Worm (Caenorhabditis elegans): Measurements from ENCODE around the gene F32D1.11.
"Not testable (repeated sequence)": the region's sequence is repeated elsewhere in the genome, so short reads cannot be mapped to it uniquely, and the experiment has no call there.

ce11 chrV:4334209-4334608, 32.1 kb downstream of the F32D1.11 start:
- TF ChIP-seq mes-4 (tag; optimal IDR thresholded peaks at IDR 0.05); ama-1 (optimal IDR thresholded peaks at IDR 0.05); ama-1 (GFP tag; optimal IDR thresholded peaks at IDR 0.05): not testable (repeated sequence)
